Worm (Caenorhabditis elegans) whole organism, L1 larva: Measurements from ENCODE around the gene F54D5.24.

Source experiments
- alr-1 ChIP-seq: fragments of 200-800 bp; sonication (Bioruptor generic); optimal IDR thresholded peaks from 2 replicates; lab custom pipeline; 2018; ENCODE audit warnings: borderline replicate concordance, mild to moderate bottlenecking, missing genetic modification characterization, missing compliant biosample characterization
- aly-2 ChIP-seq: fragments of 150-350 bp; optimal IDR thresholded peaks from 2 replicates; lab custom pipeline; 2014; ENCODE audit warnings: missing biosample characterization, missing genetic modification characterization
- ama-1 ChIP-seq: fragments of 150-350 bp; optimal IDR thresholded peaks from 2 replicates; lab custom pipeline; 2014
- blmp-1 ChIP-seq: fragments of 150-350 bp; optimal IDR thresholded peaks from 2 replicates; lab custom pipeline; 2014; ENCODE audit warnings: missing biosample characterization, missing genetic modification characterization
- ceh-82 ChIP-seq, 3 experiments: fragments of 150-350 bp in 1 of 3; sonication (generic microtip) in 2 of 3; optimal IDR thresholded peaks; 2 replicates each; lab custom pipeline; 2014 to 2017; ENCODE audit warnings: missing biosample characterization in 3 of 3, missing genetic modification characterization in 3 of 3
- ces-1 ChIP-seq: fragments of 150-350 bp; optimal IDR thresholded peaks from 2 replicates; lab custom pipeline; 2014; ENCODE audit warnings: missing biosample characterization, missing genetic modification reagents, missing genetic modification characterization
- efl-1 ChIP-seq, 4 experiments: fragments of 150-350 bp; optimal IDR thresholded peaks in 3 of 4; peaks in 1 of 4; 1 replicate in 1 of 4; 2 replicates in 3 of 4; lab custom pipeline; 2014; ENCODE audit warnings: missing biosample characterization in 2 of 4, missing genetic modification characterization in 2 of 4, missing genetic modification reagents in 2 of 4
- efl-3 ChIP-seq: fragments of 200-800 bp; sonication (Bioruptor generic); optimal IDR thresholded peaks from 2 replicates; lab custom pipeline; 2018; ENCODE audit warnings: mild to moderate bottlenecking, missing genetic modification characterization, missing compliant biosample characterization
- egl-13 ChIP-seq: sonication (generic microtip); optimal IDR thresholded peaks from 2 replicates; lab custom pipeline; 2016; ENCODE audit warnings: missing genotype, missing genetic modification reagents, missing genetic modification characterization, missing compliant biosample characterization
- egl-27 ChIP-seq, 2 experiments: fragments of 150-350 bp in 1 of 2; sonication (generic microtip); optimal IDR thresholded peaks; 3 replicates each; lab custom pipeline; 2017 to 2018; ENCODE audit warnings: missing biosample characterization in 2 of 2, missing genetic modification characterization in 2 of 2, missing genetic modification reagents in 2 of 2
- elt-2 ChIP-seq: sonication (generic microtip); optimal IDR thresholded peaks from 2 replicates; lab custom pipeline; 2016; ENCODE audit warnings: missing genetic modification characterization, mild to moderate bottlenecking, inconsistent platforms, missing compliant biosample characterization, missing genetic modification reagents
- hlh-4 ChIP-seq: sonication (generic microtip); optimal IDR thresholded peaks from 2 replicates; lab custom pipeline; 2016; ENCODE audit warnings: mild to moderate bottlenecking, missing genetic modification characterization, missing compliant biosample characterization
- isw-1 ChIP-seq: fragments of 200-800 bp; sonication (Bioruptor generic); IDR thresholded peaks from 2 replicates; pipeline ENCODE4 v1.3.6; 2022; ENCODE audit warnings: missing genetic modification characterization, missing compliant biosample characterization
- jun-1 ChIP-seq: fragments of 150-350 bp; optimal IDR thresholded peaks from 2 replicates; lab custom pipeline; 2014; ENCODE audit warnings: missing biosample characterization, missing genetic modification reagents, missing genetic modification characterization
- lin-14 ChIP-seq: fragments of 200-800 bp; sonication (Bioruptor generic); optimal IDR thresholded peaks from 2 replicates; lab custom pipeline; 2018; ENCODE audit warnings: mild to moderate bottlenecking, missing genetic modification characterization, moderate library complexity, missing compliant biosample characterization
- lin-35 ChIP-seq, 2 experiments: fragments of 150-350 bp; optimal IDR thresholded peaks; 2 replicates each; lab custom pipeline; 2014; ENCODE audit warnings: missing biosample characterization in 2 of 2, missing genetic modification characterization in 2 of 2, missing genetic modification reagents in 2 of 2
- mdl-1 ChIP-seq, 2 experiments: fragments of 150-350 bp; optimal IDR thresholded peaks; 2 replicates each; lab custom pipeline; 2014 to 2017; ENCODE audit warnings: missing biosample characterization in 2 of 2, missing genetic modification characterization in 2 of 2, inconsistent platforms in 1 of 2
- mef-2 ChIP-seq: fragments of 150-350 bp; optimal IDR thresholded peaks from 2 replicates; lab custom pipeline; 2014; ENCODE audit warnings: missing biosample characterization, missing genetic modification characterization
- nhr-19 ChIP-seq: fragments of 200-800 bp; sonication (Bioruptor generic); conservative IDR thresholded peaks from 2 replicates; pipeline ENCODE4 v1.3.6; 2022; ENCODE audit warnings: missing genetic modification characterization, missing compliant biosample characterization
- nhr-237 ChIP-seq: fragments of 150-350 bp; optimal IDR thresholded peaks from 2 replicates; lab custom pipeline; 2014; ENCODE audit warnings: missing biosample characterization, missing genetic modification characterization
- nhr-77 ChIP-seq: fragments of 150-350 bp; optimal IDR thresholded peaks from 2 replicates; lab custom pipeline; 2014; ENCODE audit warnings: missing biosample characterization, missing genetic modification characterization
- nhr-84 ChIP-seq: sonication (generic microtip); optimal IDR thresholded peaks from 2 replicates; lab custom pipeline; 2017; ENCODE audit warnings: missing biosample characterization, missing genetic modification characterization
- nhr-85 ChIP-seq: sonication (generic microtip); peaks from one replicate; lab custom pipeline; 2016; ENCODE audit warnings: missing genetic modification characterization, inconsistent platforms, missing compliant biosample characterization
- pqm-1 ChIP-seq: sonication (generic microtip); optimal IDR thresholded peaks from 3 replicates; lab custom pipeline; 2017; ENCODE audit warnings: missing biosample characterization, missing genetic modification characterization
- rnt-1 ChIP-seq: sonication (generic microtip); optimal IDR thresholded peaks from 2 replicates; lab custom pipeline; 2016; ENCODE audit warnings: mild to moderate bottlenecking, missing genetic modification characterization, moderate library complexity, missing compliant biosample characterization
- snu-23 ChIP-seq: sonication (generic microtip); optimal IDR thresholded peaks from 2 replicates; lab custom pipeline; 2016; ENCODE audit warnings: missing genetic modification characterization, missing compliant biosample characterization
- tbx-2 ChIP-seq: sonication (generic microtip); optimal IDR thresholded peaks from 2 replicates; lab custom pipeline; 2016; ENCODE audit warnings: missing genetic modification characterization, missing compliant biosample characterization
- tlp-1 ChIP-seq: fragments of 150-350 bp; optimal IDR thresholded peaks from 2 replicates; lab custom pipeline; 2014; ENCODE audit warnings: missing biosample characterization, missing genetic modification characterization
- unc-130 ChIP-seq: fragments of 150-350 bp; optimal IDR thresholded peaks from 2 replicates; lab custom pipeline; 2017; ENCODE audit warnings: missing biosample characterization, missing genetic modification characterization, inconsistent platforms
- unc-62 ChIP-seq: fragments of 150-350 bp; optimal IDR thresholded peaks from 2 replicates; lab custom pipeline; 2014; ENCODE audit warnings: missing biosample characterization, missing genetic modification reagents, missing genetic modification characterization
- unc-86 ChIP-seq: sonication (generic microtip); optimal IDR thresholded peaks from 2 replicates; lab custom pipeline; 2016; ENCODE audit warnings: missing genetic modification characterization, missing compliant biosample characterization
- vab-15 ChIP-seq: sonication (generic microtip); optimal IDR thresholded peaks from 2 replicates; lab custom pipeline; 2017; ENCODE audit warnings: missing genotype, mild to moderate bottlenecking, missing genetic modification characterization, missing compliant biosample characterization
- xbp-1 ChIP-seq: sonication (generic microtip); optimal IDR thresholded peaks from 2 replicates; lab custom pipeline; 2016; ENCODE audit warnings: missing genetic modification characterization, missing compliant biosample characterization
- zip-4 ChIP-seq: fragments of 200-800 bp; sonication (Bioruptor generic); optimal IDR thresholded peaks from 2 replicates; lab custom pipeline; 2018; ENCODE audit warnings: mild to moderate bottlenecking, missing genetic modification characterization, moderate library complexity, missing compliant biosample characterization
- ztf-11 ChIP-seq, 2 experiments: sonication (generic microtip); optimal IDR thresholded peaks; 2 replicates each; lab custom pipeline; 2016 to 2017; ENCODE audit warnings: missing genetic modification characterization in 2 of 2, missing biosample characterization in 1 of 2, missing compliant biosample characterization in 1 of 2

F54D5.24 gene

DNA sequence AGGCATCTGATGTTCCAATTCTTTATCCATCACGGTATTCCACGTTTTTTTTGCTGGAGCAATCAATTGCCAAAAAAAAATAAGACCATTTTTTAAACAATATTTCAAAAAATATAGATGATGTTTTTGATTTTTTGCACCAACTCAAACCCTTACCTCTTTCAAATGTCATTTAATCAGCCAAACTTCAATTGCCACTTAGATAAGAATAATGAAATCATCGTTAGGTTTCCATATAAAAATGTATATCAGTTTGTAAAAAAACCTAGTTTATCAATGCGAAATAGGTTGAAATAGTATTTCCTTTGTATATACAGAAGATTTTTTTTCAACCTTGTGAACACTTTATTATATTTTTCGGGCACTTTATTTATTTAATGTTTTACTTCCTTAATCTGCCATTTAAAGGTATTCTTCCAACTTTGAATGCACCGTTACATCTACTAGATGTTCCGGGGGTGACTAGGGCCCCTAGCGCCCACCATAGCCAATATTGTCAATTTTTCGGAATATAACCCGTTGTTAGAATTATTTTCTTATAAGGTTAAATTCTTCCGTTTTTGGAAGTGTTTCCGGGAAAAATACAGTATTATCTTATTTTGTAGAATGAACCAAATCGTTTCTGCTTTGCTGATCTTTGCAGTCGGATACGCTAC lies 13.6 kb downstream of the F54D5.24 start, which contains the start of the genes F54D5.23 and F54D5.4:
TSS of gene F54D5.23 (minus strand) at position 75 of the 656 bp plus-strand sequence.
TSS of gene F54D5.4 (plus strand) at position 606 of the 656 bp plus-strand sequence.
- TF ChIP-seq vab-15 (tag; lab: Kevin White, UChicago) = no peak
- TF ChIP-seq ceh-82 (tag; optimal IDR thresholded peaks at IDR 0.05; lab: Kevin White, UChicago) = no peak
- TF ChIP-seq nhr-84 = no peak
- no peak for TF ChIP-seq mdl-1 (tag; optimal IDR thresholded peaks at IDR 0.05; lab: Kevin White, UChicago)
- TF ChIP-seq blmp-1 (tag; lab: Kevin White, UChicago) = no peak
- TF ChIP-seq egl-27 (tag; optimal IDR thresholded peaks at IDR 0.05; lab: Kevin White, UChicago) = no peak
- no peak for TF ChIP-seq ztf-11 (tag; optimal IDR thresholded peaks at IDR 0.05; lab: Kevin White, UChicago)
- no peak for TF ChIP-seq xbp-1
- no peak for TF ChIP-seq jun-1 (tag; lab: Kevin White, UChicago)

DNA sequence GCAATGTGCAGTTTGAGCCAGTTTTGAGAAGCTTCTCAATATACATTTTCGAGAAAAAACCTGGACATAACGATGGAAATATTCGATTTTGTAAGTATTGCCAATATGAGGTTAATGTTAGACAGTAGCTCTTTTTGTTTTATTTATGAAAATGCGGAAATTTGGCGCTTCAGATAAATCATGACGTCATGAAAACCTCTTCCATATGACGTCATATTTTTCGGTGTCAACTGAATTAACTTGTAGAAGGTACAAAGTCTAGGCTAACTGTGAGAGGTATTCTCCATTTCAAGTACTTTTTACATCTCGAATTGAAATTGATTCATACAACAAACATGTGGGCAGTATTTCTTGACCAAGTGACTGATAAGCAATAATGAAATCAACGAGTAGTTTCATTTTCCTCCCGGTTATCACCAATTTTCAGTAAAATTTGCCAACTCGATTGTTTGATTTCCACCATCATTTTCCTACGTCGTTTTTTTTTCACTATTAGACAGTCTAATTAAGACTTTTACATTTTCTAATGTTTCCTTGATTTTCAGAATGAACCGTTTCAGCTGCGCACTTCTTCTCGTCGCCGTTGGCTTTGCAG lies 15.6 kb downstream of the F54D5.24 start, which contains the start of gene F54D5.3:
TSS of gene F54D5.3 (plus strand) at position 546 of the 595 bp plus-strand sequence.
- peak in 1 of 2 experiments; percentile 5 for TF ChIP-seq lin-35 (GFP tag; optimal IDR thresholded peaks at IDR 0.05; lab: Kevin White, UChicago)
- TF ChIP-seq mef-2 (tag; lab: Kevin White, UChicago) = no peak
- no peak for TF ChIP-seq nhr-19 (GFP tag; lab: Robert Waterston, UW)
- no peak for TF ChIP-seq isw-1 (GFP tag; lab: Robert Waterston, UW)
- TF ChIP-seq elt-2 (tag; lab: Kevin White, UChicago) = peak; percentile 30
- no peak for TF ChIP-seq efl-1 (optimal IDR thresholded peaks at IDR 0.05; lab: Kevin White, UChicago)
- TF ChIP-seq efl-1 (GFP tag; optimal IDR thresholded peaks at IDR 0.05 in 1 of 2; lab: Kevin White, UChicago) = peak in 1 of 2 experiments; percentile 14

DNA sequence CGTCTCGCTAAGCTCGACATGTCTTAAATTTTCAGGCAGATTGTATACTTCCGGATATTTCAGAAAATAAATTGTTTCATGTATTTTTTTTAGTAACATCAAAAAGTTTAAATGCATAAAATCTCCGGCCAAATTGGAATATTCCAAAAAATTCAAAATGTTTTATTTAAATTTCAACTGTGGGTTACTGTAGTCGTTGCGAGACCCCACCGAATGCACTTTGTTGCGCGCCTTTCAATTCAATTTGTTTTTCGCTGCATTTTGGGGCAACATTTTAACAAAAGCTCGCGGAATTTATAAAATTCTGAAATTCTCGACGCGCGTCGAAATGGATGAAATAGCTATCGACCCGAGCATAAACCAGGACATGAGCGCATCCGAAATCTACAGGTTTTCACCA lies 17.2 kb downstream of the F54D5.24 start, which contains the start of gene F54D5.2:
TSS of gene F54D5.2 (plus strand) at position 237 of the 400 bp plus-strand sequence.
- TF ChIP-seq nhr-85 (tag; lab: Kevin White, UChicago) = no peak
- no peak for TF ChIP-seq elt-2 (tag; lab: Kevin White, UChicago)
- no peak for TF ChIP-seq tlp-1 (tag; lab: Kevin White, UChicago)
- TF ChIP-seq pqm-1 (tag; lab: Kevin White, UChicago) = no peak
- no peak for TF ChIP-seq nhr-77 (tag; lab: Kevin White, UChicago)
- no peak for TF ChIP-seq egl-13 (tag; lab: Kevin White, UChicago)
- no peak for TF ChIP-seq unc-86 (tag; lab: Kevin White, UChicago)
- no peak for TF ChIP-seq aly-2 (tag; lab: Kevin White, UChicago)
- TF ChIP-seq efl-3 (GFP tag; lab: Kevin White, UChicago) = no peak
- no peak for TF ChIP-seq ztf-11 (tag; optimal IDR thresholded peaks at IDR 0.05; lab: Kevin White, UChicago)
- no peak for TF ChIP-seq snu-23 (GFP tag; lab: Kevin White, UChicago)
- no peak for TF ChIP-seq unc-62
- no peak for TF ChIP-seq unc-130

DNA sequence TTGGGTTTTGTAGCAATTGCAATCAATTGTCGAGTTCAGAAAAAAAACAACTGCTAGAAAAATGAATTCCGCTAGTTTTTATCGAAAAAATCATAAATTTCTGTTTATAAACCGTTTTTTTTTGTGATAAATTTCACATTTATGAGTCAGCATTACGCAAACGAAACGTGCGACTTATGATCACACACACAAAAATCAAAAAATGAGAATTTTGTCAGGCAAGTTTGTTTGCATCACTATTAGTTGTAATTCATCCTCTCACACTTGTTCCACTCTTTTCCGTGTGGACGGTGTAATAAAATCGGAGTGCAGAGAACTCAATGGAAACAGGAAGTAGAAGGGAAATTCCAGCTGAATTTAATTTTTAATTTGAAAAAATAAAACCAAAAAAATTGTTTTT lies 21.6 kb downstream of the F54D5.24 start, which contains the start of gene pcs-1:
TSS of gene pcs-1 (minus strand) at position 344 of the 400 bp plus-strand sequence.
- TF ChIP-seq lin-14 (peak; percentile 27), mdl-1 (tag; optimal IDR thresholded peaks at IDR 0.05; lab: Kevin White, UChicago) (no peak)

DNA sequence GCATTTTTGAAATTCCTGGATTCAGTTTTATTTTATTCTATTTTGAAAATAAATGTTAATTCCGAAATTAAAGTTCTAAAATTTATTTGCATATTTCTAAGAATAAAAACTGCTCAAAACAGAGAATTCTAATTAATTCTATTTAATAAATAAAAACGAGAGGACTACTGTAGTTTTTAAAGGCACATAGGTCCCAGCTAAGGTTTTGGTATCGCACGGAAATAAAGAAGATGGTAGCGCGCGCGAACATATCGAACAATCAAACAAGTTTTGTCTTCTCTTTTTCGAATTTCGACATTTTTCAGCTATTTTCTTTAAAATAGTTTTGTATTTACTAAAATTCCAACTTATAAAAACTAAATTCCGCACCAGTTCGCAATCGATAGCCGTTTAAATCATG lies 22.1 kb downstream of the F54D5.24 start:
- TF ChIP-seq nhr-237 (tag; lab: Kevin White, UChicago) (no peak), alr-1 (tag; lab: Kevin White, UChicago) (no peak), hlh-4 (tag; lab: Kevin White, UChicago) (no peak), rnt-1 (no peak), tlp-1 (tag; lab: Kevin White, UChicago) (no peak), ama-1 (lab: Kevin White, UChicago) (no peak), ces-1 (GFP tag; lab: Kevin White, UChicago) (no peak), zip-4 (GFP tag; lab: Kevin White, UChicago) (no peak), tbx-2 (no peak)
